Fruit fly (Drosophila melanogaster): ENCODE measurements around the gene Osi17.

Osi17 gene

dm6 chr3R:6311641-6312259 is at the start of gene Osi17:
Gene Osi17, plus strand, starts transcription at chr3R:6311772.
- TF ChIP-seq Hr39 (GFP tag; optimal IDR thresholded peaks at IDR 0.05) (no peak), Lpt (GFP tag; optimal IDR thresholded peaks at IDR 0.05) (no peak), CG11294 (GFP tag; IDR thresholded peaks at IDR 0.05) (no peak), Sox14 (GFP tag; optimal IDR thresholded peaks at IDR 0.05) (no peak), Eip75B (GFP tag; optimal IDR thresholded peaks at IDR 0.05) (peak; percentile 52), CG1621 (tag; optimal IDR thresholded peaks at IDR 0.05) (no peak), Hr38 (GFP tag; optimal IDR thresholded peaks at IDR 0.05) (no peak), Blimp-1 (GFP tag; optimal IDR thresholded peaks at IDR 0.05) (peak; percentile 89), CG10631 (GFP tag; optimal IDR thresholded peaks at IDR 0.05) (no peak), vri (GFP tag; optimal IDR thresholded peaks at IDR 0.05) (no peak), Eip78C (GFP tag) (no peak), CG11762 (GFP tag; optimal IDR thresholded peaks at IDR 0.05; ENCODE audit: insufficient read depth) (no peak), fd85E (GFP tag; optimal IDR thresholded peaks at IDR 0.05) (no peak)

DNA sequence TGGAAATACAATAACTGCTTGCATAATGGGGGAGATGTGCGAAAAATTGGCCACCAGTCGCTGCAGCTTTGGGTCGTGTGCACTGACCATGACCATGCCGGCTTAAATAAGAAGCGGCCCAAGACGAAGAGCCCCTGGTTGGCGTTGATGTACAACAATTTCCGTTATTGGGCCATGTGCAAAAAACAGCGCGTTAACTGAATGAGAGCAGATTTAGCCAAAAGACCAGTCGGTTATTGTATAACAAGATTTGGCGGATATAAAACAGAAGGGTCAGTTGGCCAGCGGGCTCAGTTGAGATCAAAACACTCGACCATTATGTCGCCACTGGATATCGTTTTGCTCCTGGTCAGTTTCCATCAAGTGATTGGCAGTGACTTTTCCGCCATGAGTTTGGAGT is 47.9 kb upstream of the Osi17 start, which contains the start of gene Osi10a:
TSS of gene Osi10a (plus strand) at position 301 of the 400 bp plus-strand sequence.
- TF ChIP-seq Hr4 (GFP tag; optimal IDR thresholded peaks at IDR 0.05), result no peak
- TF ChIP-seq CG4318 (GFP tag; optimal IDR thresholded peaks at IDR 0.05), result no peak
- TF ChIP-seq CG32006 (GFP tag; optimal IDR thresholded peaks at IDR 0.05), result no peak
- TF ChIP-seq topi (GFP tag; optimal IDR thresholded peaks at IDR 0.05), result no peak
- no peak for TF ChIP-seq CG16779 (tag; optimal IDR thresholded peaks at IDR 0.05)
- no peak for TF ChIP-seq dac (GFP tag; optimal IDR thresholded peaks at IDR 0.05)
- no peak for TF ChIP-seq spab (GFP tag; optimal IDR thresholded peaks at IDR 0.05)
- no peak for TF ChIP-seq salr (GFP tag; optimal IDR thresholded peaks at IDR 0.05)
- TF ChIP-seq Sox102F (GFP tag; optimal IDR thresholded peaks at IDR 0.05), result no peak

DNA sequence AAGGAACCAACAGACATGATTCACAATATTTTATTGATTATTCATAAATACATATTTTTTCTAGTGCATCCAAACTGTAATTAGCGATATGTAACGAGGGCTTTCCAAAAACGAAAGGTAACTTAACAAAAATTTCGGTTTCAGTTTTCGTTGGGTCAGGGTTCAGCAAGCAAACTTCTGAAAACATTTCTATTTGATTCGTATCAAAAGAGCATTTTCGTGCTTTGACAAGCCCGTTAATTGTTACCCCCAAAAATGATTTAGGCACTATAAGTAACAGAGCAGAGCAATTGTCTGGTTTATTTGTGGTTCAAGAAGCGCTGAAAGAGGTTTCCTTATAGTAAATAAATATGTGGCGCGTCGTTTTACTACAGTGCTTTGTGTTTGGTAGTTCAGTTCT is 45.7 kb upstream of the Osi17 start, which contains the start of gene Osi10b:
TSS of gene Osi10b (plus strand) at position 301 of the 400 bp plus-strand sequence.
- TF ChIP-seq Blimp-1 (GFP tag; optimal IDR thresholded peaks at IDR 0.05), result no peak
- TF ChIP-seq CG9139 (GFP tag; optimal IDR thresholded peaks at IDR 0.05), result no peak
- no peak for TF ChIP-seq spab (GFP tag; optimal IDR thresholded peaks at IDR 0.05)
- TF ChIP-seq cyc (GFP tag; optimal IDR thresholded peaks at IDR 0.05), result no peak
- TF ChIP-seq Sox102F (GFP tag; optimal IDR thresholded peaks at IDR 0.05), result no peak
- TF ChIP-seq Smox (GFP tag; optimal IDR thresholded peaks at IDR 0.05), result no peak
- TF ChIP-seq Eip93F (GFP tag; optimal IDR thresholded peaks at IDR 0.05), result no peak
- no peak for TF ChIP-seq Met (GFP tag; optimal IDR thresholded peaks at IDR 0.05)
- TF ChIP-seq Hr38 (GFP tag; optimal IDR thresholded peaks at IDR 0.05), result no peak
- no peak for TF ChIP-seq lz (GFP tag; optimal IDR thresholded peaks at IDR 0.05)
- TF ChIP-seq acj6 (GFP tag; optimal IDR thresholded peaks at IDR 0.05), result no peak
- no peak for TF ChIP-seq CG11902 (GFP tag; optimal IDR thresholded peaks at IDR 0.05)
- TF ChIP-seq CG16779 (tag; optimal IDR thresholded peaks at IDR 0.05), result no peak
- no peak for TF ChIP-seq CG31627 (GFP tag; optimal IDR thresholded peaks at IDR 0.05)
- TF ChIP-seq salr (GFP tag; optimal IDR thresholded peaks at IDR 0.05), result no peak

DNA sequence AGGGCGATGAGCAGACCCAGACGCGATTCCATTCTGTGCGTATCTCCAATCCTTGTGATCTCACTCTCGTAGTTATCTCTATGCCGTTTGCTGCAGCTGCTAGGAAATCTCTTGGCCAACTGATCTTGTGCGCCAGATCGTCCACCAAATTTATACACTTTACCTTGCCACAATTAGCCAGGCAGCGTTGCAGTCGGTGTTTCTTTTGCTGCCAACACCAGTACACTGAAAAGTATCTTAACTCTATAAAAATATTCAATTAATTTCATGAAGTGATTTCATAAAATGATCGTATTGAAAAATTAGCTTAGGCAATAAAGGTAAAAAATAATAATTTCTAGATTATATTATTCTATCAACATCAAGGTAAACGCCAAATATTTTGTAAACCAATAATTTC is 42.9 kb upstream of the Osi17 start, which contains the start of gene Osi11:
TSS of gene Osi11 (minus strand) at position 101 of the 400 bp plus-strand sequence.
- TF ChIP-seq CG16779 (tag; optimal IDR thresholded peaks at IDR 0.05), result no peak
- TF ChIP-seq Eip78C (GFP tag), result peak; percentile 10
- no peak for TF ChIP-seq Gug (GFP tag; IDR thresholded peaks at IDR 0.05)

dm6 chr3R:6269986-6270385 is 41.6 kb upstream of the Osi17 start:
- TF ChIP-seq CG6276 (GFP tag; optimal IDR thresholded peaks at IDR 0.05) (peak; percentile 60), CG32006 (GFP tag; optimal IDR thresholded peaks at IDR 0.05) (no peak), eg (GFP tag; IDR thresholded peaks at IDR 0.05) (0 out of 3 replicates have a peak, but pooled peaks have one; percentile 33)

Data from whole organism, prepupa.